Worm (Caenorhabditis elegans): ENCODE data around the gene abu-2.

DNA sequence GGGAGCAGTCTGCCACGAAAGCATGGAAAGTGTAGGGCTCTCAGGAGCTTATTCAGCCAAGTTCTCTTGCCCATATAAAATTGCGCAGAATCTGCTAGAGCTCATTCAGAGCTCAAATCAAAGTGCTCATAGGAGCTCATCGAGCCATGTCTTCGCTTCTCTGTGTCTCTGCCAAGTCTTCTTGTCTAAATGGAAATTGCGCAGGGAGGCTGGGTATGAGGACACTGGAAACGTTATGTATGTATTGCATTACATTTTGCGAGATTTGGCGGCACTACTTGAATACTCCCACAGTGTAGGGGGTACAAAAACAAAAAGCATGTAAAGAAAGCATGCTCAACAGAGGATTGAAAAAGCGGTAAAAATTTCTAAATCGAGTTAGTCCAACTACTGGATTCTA lies 26.6 kb upstream of the abu-2 start:
- TF ChIP-seq flt-1 (GFP tag; IDR thresholded peaks at IDR 0.05) (no peak), ceh-36 (tag; optimal IDR thresholded peaks at IDR 0.05) (no peak), tbx-37 (GFP tag; conservative IDR thresholded peaks at IDR 0.05) (no peak), pes-1 (GFP tag; IDR thresholded peaks at IDR 0.05) (no peak), hmbx-1 (tag; optimal IDR thresholded peaks at IDR 0.05) (no peak), ama-1 (optimal IDR thresholded peaks at IDR 0.05) (no peak)

All from whole organism, early embryonic.